Fruit fly (Drosophila melanogaster) whole organism, embryonic: ENCODE data around the gene Cpr30B.
A peak's percentile ranks its signal among the peaks of the same experiment; 100 is the strongest.

Experiments
- Antp ChIP-seq: fragments of 200-800 bp; sonication (Bioruptor generic); optimal IDR thresholded peaks from 3 replicates; lab custom pipeline; 2016; ENCODE audit warnings: missing biosample characterization, missing genetic modification characterization
- BEAF-32 ChIP-seq: fragments of 200-800 bp; sonication (Bioruptor generic); optimal IDR thresholded peaks from 3 replicates; lab custom pipeline; 2017; ENCODE audit warnings: missing biosample characterization, missing genetic modification characterization, mild to moderate bottlenecking, moderate library complexity, missing genetic modification reagents
- CG10543 ChIP-seq: fragments of 200-800 bp; sonication (Bioruptor generic); optimal IDR thresholded peaks from 3 replicates; lab custom pipeline; 2017; ENCODE audit warnings: missing biosample characterization, mild to moderate bottlenecking, missing genetic modification characterization, moderate library complexity
- CG11398 ChIP-seq: fragments of 200-800 bp; sonication (Bioruptor generic); optimal IDR thresholded peaks from 2 replicates; lab custom pipeline; 2016; ENCODE audit warnings: missing biosample characterization, missing genetic modification characterization
- CG12071 ChIP-seq: fragments of 200-800 bp; sonication (Bioruptor generic); optimal IDR thresholded peaks from 3 replicates; lab custom pipeline; 2018; ENCODE audit warnings: missing biosample characterization, mild to moderate bottlenecking, missing genetic modification characterization
- CG12391 ChIP-seq: fragments of 200-800 bp; sonication (Bioruptor generic); optimal IDR thresholded peaks from 3 replicates; lab custom pipeline; 2018; ENCODE audit warnings: missing biosample characterization, mild to moderate bottlenecking, missing genetic modification characterization, moderate library complexity
- CG12744 ChIP-seq: fragments of 200-800 bp; sonication (Bioruptor generic); optimal IDR thresholded peaks from 2 replicates; lab custom pipeline; 2016; ENCODE audit warnings: missing biosample characterization, missing genetic modification characterization
- CG12769 ChIP-seq: fragments of 200-800 bp; sonication (Bioruptor generic); optimal IDR thresholded peaks from 2 replicates; lab custom pipeline; 2019; ENCODE audit warnings: missing biosample characterization, mild to moderate bottlenecking, missing genetic modification characterization, moderate library complexity
- CG14014 ChIP-seq: fragments of 200-800 bp; sonication (Bioruptor generic); IDR thresholded peaks from 2 replicates; pipeline ENCODE4 v1.3.6; 2022; ENCODE audit warnings: missing biosample characterization, missing genetic modification characterization
- CG14965 ChIP-seq: fragments of 200-800 bp; sonication (Bioruptor generic); optimal IDR thresholded peaks from 2 replicates; lab custom pipeline; 2016; ENCODE audit warnings: missing biosample characterization, missing genetic modification characterization, borderline replicate concordance
- CG15514 ChIP-seq: fragments of 200-800 bp; sonication (Bioruptor generic); optimal IDR thresholded peaks from 3 replicates; lab custom pipeline; 2017; ENCODE audit warnings: missing biosample characterization, missing genetic modification characterization, mild to moderate bottlenecking, moderate library complexity, missing genetic modification reagents
- CG16779 ChIP-seq: fragments of 200-800 bp; sonication (Bioruptor generic); IDR thresholded peaks from 2 replicates; pipeline ENCODE4 v1.3.6; 2022; ENCODE audit warnings: missing biosample characterization, missing genetic modification characterization
- CG17361 ChIP-seq: fragments of 200-800 bp; sonication (Bioruptor generic); IDR thresholded peaks from 3 replicates; pipeline ENCODE4 v1.3.6; 2022; ENCODE audit warnings: missing biosample characterization, missing genetic modification characterization
- CG32772 ChIP-seq: fragments of 200-800 bp; sonication (Bioruptor generic); IDR thresholded peaks from 2 replicates; pipeline ENCODE4 v1.3.6; 2022; ENCODE audit warnings: missing biosample characterization, missing genetic modification characterization
- CG33557 ChIP-seq: fragments of 200-800 bp; sonication (Bioruptor generic); optimal IDR thresholded peaks from 2 replicates; lab custom pipeline; 2019; ENCODE audit warnings: missing biosample characterization, mild to moderate bottlenecking, missing genetic modification characterization, moderate library complexity
- CG6254 ChIP-seq: fragments of 200-800 bp; sonication (Bioruptor generic); optimal IDR thresholded peaks from 3 replicates; lab custom pipeline; 2017; ENCODE audit warnings: mild to moderate bottlenecking, missing biosample characterization, missing genetic modification reagents, missing genetic modification characterization
- CG7839 ChIP-seq: fragments of 200-800 bp; sonication (Bioruptor generic); optimal IDR thresholded peaks from 3 replicates; lab custom pipeline; 2018; ENCODE audit warnings: missing biosample characterization, mild to moderate bottlenecking, missing genetic modification characterization, moderate library complexity
- CG7987 ChIP-seq: fragments of 200-800 bp; sonication (Bioruptor generic); optimal IDR thresholded peaks from 2 replicates; lab custom pipeline; 2018; ENCODE audit warnings: missing biosample characterization, mild to moderate bottlenecking, missing genetic modification characterization, moderate library complexity
- Dip2 ChIP-seq: fragments of 200-800 bp; sonication (Bioruptor generic); IDR thresholded peaks from 2 replicates; pipeline ENCODE4 v1.3.6; 2022; ENCODE audit warnings: missing biosample characterization, missing genetic modification characterization
- Drgx ChIP-seq: fragments of 200-800 bp; sonication (Bioruptor generic); IDR thresholded peaks from 2 replicates; pipeline ENCODE4 v1.3.6; 2022; ENCODE audit warnings: missing biosample characterization, missing genetic modification characterization
- HLH54F ChIP-seq: fragments of 200-800 bp; sonication (Bioruptor generic); optimal IDR thresholded peaks from 3 replicates; lab custom pipeline; 2016; ENCODE audit warnings: missing biosample characterization, missing genetic modification characterization
- Max ChIP-seq: fragments of 200-800 bp; sonication (Bioruptor generic); optimal IDR thresholded peaks from 2 replicates; lab custom pipeline; 2016; ENCODE audit warnings: missing biosample characterization, mild to moderate bottlenecking, missing genetic modification characterization
- Mrtf ChIP-seq: fragments of 200-800 bp; sonication (Bioruptor generic); IDR thresholded peaks from 3 replicates; pipeline ENCODE4 v1.3.6; 2022; ENCODE audit warnings: missing biosample characterization, missing genetic modification characterization
- Nf-YB ChIP-seq: fragments of 200-800 bp; sonication (Bioruptor generic); optimal IDR thresholded peaks from 3 replicates; lab custom pipeline; 2019; ENCODE audit warnings: missing biosample characterization, mild to moderate bottlenecking, missing genetic modification characterization, moderate library complexity
- Rx ChIP-seq: fragments of 200-800 bp; sonication (Bioruptor generic); IDR thresholded peaks from 2 replicates; pipeline ENCODE4 v1.3.6; 2022; ENCODE audit warnings: missing biosample characterization, missing genetic modification characterization
- Sox100B ChIP-seq: fragments of 200-800 bp; sonication (Bioruptor generic); optimal IDR thresholded peaks from 3 replicates; lab custom pipeline; 2018; ENCODE audit warnings: missing biosample characterization, mild to moderate bottlenecking, missing genetic modification characterization
- Trl ChIP-seq, 3 experiments: fragments of >200 bp in 2 of 3; fragments of 200-800 bp in 1 of 3; sonication (Bioruptor generic) in 1 of 3; optimal IDR thresholded peaks; 2 replicates in 1 of 3; 3 replicates in 2 of 3; lab custom pipeline; 2016 to 2017; ENCODE audit warnings: missing biosample characterization in 1 of 3, missing genetic modification characterization in 1 of 3
- btn ChIP-seq: fragments of 200-800 bp; sonication (Bioruptor generic); optimal IDR thresholded peaks from 2 replicates; lab custom pipeline; 2016; ENCODE audit warnings: missing biosample characterization, missing genetic modification characterization
- chinmo ChIP-seq: fragments of 200-800 bp; sonication (Bioruptor generic); IDR thresholded peaks from 4 replicates; pipeline ENCODE4 v1.3.6; 2022; ENCODE audit warnings: missing biosample characterization, missing genetic modification characterization; ENCODE audit not compliant: partially characterized antibody
- crol ChIP-seq: fragments of 200-800 bp; sonication (Bioruptor generic); IDR thresholded peaks from 2 replicates; pipeline ENCODE4 v1.3.6; 2022; ENCODE audit warnings: missing biosample characterization, missing genetic modification characterization
- crp ChIP-seq, 2 experiments: fragments of 200-800 bp; sonication (Bioruptor generic); optimal IDR thresholded peaks; 2 replicates in 1 of 2; 3 replicates in 1 of 2; lab custom pipeline; 2017; ENCODE audit warnings: missing biosample characterization in 2 of 2, missing genetic modification characterization in 2 of 2, mild to moderate bottlenecking in 1 of 2, moderate library complexity in 1 of 2
- gcm ChIP-seq: fragments of 200-800 bp; sonication (Bioruptor generic); optimal IDR thresholded peaks from 2 replicates; lab custom pipeline; 2019; ENCODE audit warnings: missing biosample characterization, mild to moderate bottlenecking, missing genetic modification characterization, moderate library complexity
- hth ChIP-seq: fragments of >200 bp; optimal IDR thresholded peaks from 2 replicates; lab custom pipeline; 2017; ENCODE audit warnings: inconsistent platforms
- nmo ChIP-seq: fragments of 200-800 bp; sonication (Bioruptor generic); optimal IDR thresholded peaks from 2 replicates; lab custom pipeline; 2018; ENCODE audit warnings: missing biosample characterization, mild to moderate bottlenecking, missing genetic modification characterization, moderate library complexity
- p53 ChIP-seq: fragments of 200-800 bp; sonication (Bioruptor generic); optimal IDR thresholded peaks from 2 replicates; lab custom pipeline; 2016; ENCODE audit warnings: missing biosample characterization, missing genetic modification characterization
- pan ChIP-seq, 4 experiments: fragments of >200 bp in 3 of 4; fragments of 200-800 bp in 1 of 4; sonication (Bioruptor generic) in 1 of 4; optimal IDR thresholded peaks in 3 of 4; IDR thresholded peaks in 1 of 4; 2 replicates each; pipeline versions ENCODE4 v1.3.6 to Lab custom; 2017 to 2022; ENCODE audit warnings: missing biosample characterization in 2 of 4, missing genetic modification characterization in 2 of 4, mixed read lengths in 1 of 4
- pros ChIP-seq: fragments of 200-800 bp; sonication (Bioruptor generic); optimal IDR thresholded peaks from 3 replicates; lab custom pipeline; 2019; ENCODE audit warnings: missing biosample characterization, mild to moderate bottlenecking, missing genetic modification characterization, moderate library complexity
- pum ChIP-seq: fragments of 200-800 bp; sonication (Bioruptor generic); optimal IDR thresholded peaks from 2 replicates; lab custom pipeline; 2016; ENCODE audit warnings: missing biosample characterization, missing genetic modification characterization
- pzg ChIP-seq: fragments of 200-800 bp; sonication (Bioruptor generic); optimal IDR thresholded peaks from 3 replicates; lab custom pipeline; 2018; ENCODE audit warnings: missing biosample characterization, mild to moderate bottlenecking, missing genetic modification characterization, moderate library complexity
- ranshi ChIP-seq: fragments of 200-800 bp; sonication (Bioruptor generic); IDR thresholded peaks from 2 replicates; pipeline ENCODE4 v1.3.6; 2022; ENCODE audit warnings: missing biosample characterization, missing genetic modification characterization
- repo ChIP-seq: fragments of 200-800 bp; sonication (Bioruptor generic); optimal IDR thresholded peaks from 2 replicates; lab custom pipeline; 2016; ENCODE audit warnings: missing biosample characterization, missing genetic modification characterization
- row ChIP-seq: fragments of 200-800 bp; sonication (Bioruptor generic); IDR thresholded peaks from 3 replicates; pipeline ENCODE4 v1.3.6; 2022; ENCODE audit warnings: missing biosample characterization, missing genetic modification characterization
- sc ChIP-seq, 3 experiments: fragments of >200 bp in 2 of 3; fragments of 200-800 bp in 1 of 3; sonication (Bioruptor generic) in 1 of 3; optimal IDR thresholded peaks; 2 replicates in 2 of 3; 3 replicates in 1 of 3; lab custom pipeline; 2017; ENCODE audit warnings: mild to moderate bottlenecking in 1 of 3, missing biosample characterization in 1 of 3, missing genetic modification characterization in 1 of 3, missing genetic modification reagents in 1 of 3
- sima ChIP-seq: fragments of 200-800 bp; sonication (Bioruptor generic); optimal IDR thresholded peaks from 2 replicates; lab custom pipeline; 2016; ENCODE audit warnings: missing biosample characterization, missing genetic modification characterization
- sisA ChIP-seq: fragments of 200-800 bp; sonication (Bioruptor generic); IDR thresholded peaks from 2 replicates; pipeline ENCODE4 v1.3.6; 2022; ENCODE audit warnings: missing biosample characterization, missing genetic modification characterization
- tio ChIP-seq: fragments of 200-800 bp; sonication (Bioruptor generic); optimal IDR thresholded peaks from 2 replicates; lab custom pipeline; 2017; ENCODE audit warnings: missing biosample characterization, missing genetic modification characterization, inconsistent platforms
- twi ChIP-seq: fragments of 200-800 bp; optimal IDR thresholded peaks from 2 replicates; lab custom pipeline; 2019; ENCODE audit warnings: missing biosample characterization, mild to moderate bottlenecking, missing genetic modification characterization, moderate library complexity
- wdn ChIP-seq: fragments of 200-800 bp; sonication (Bioruptor generic); IDR thresholded peaks from 2 replicates; pipeline ENCODE4 v1.3.6; 2022; ENCODE audit warnings: missing biosample characterization, missing genetic modification characterization
- yki ChIP-seq: fragments of >200 bp; optimal IDR thresholded peaks from 3 replicates; lab custom pipeline; 2018
- zf30C ChIP-seq: fragments of 200-800 bp; sonication (Bioruptor generic); optimal IDR thresholded peaks from 3 replicates; lab custom pipeline; 2018; ENCODE audit warnings: missing biosample characterization, mild to moderate bottlenecking, missing genetic modification characterization

The Cpr30B gene

dm6 chr2L:9585942-9586341 is 43.3 kb downstream of the Cpr30B start (continued):
- peak; percentile 51 for TF ChIP-seq gcm (GFP tag; lab: Kevin White, UChicago)
- no peak for TF ChIP-seq CG14965
- TF ChIP-seq CG17361 (GFP tag; lab: Robert Waterston, UW): 0 out of 3 replicates have a peak, but pooled peaks have one; percentile 48
- TF ChIP-seq Mrtf (GFP tag; lab: Robert Waterston, UW): no peak
- no peak for TF ChIP-seq row
- TF ChIP-seq CG7839 (tag; lab: Kevin White, UChicago): peak; percentile 39
- no peak for TF ChIP-seq CG16779 (GFP tag; lab: Robert Waterston, UW)
- no peak for TF ChIP-seq sisA
- no peak for TF ChIP-seq CG12071 (GFP tag; lab: Kevin White, UChicago)
- TF ChIP-seq tio (GFP tag; lab: Kevin White, UChicago): no peak
- no peak for TF ChIP-seq CG11398 (GFP tag; lab: Kevin White, UChicago)
- TF ChIP-seq pum: no peak
- no peak for TF ChIP-seq BEAF-32 (GFP tag; lab: Kevin White, UChicago)
- TF ChIP-seq yki: no peak
- TF ChIP-seq CG12744: no peak
- peak; percentile 32; the same call in 1 of the 2 replicates for TF ChIP-seq CG32772 (GFP tag; lab: Robert Waterston, UW)
- no peak for TF ChIP-seq Dip2 (GFP tag; lab: Robert Waterston, UW)
- no peak for TF ChIP-seq pros (GFP tag; lab: Kevin White, UChicago)
- TF ChIP-seq HLH54F: no peak
- no peak for TF ChIP-seq CG14014 (GFP tag; lab: Robert Waterston, UW)
- TF ChIP-seq CG6254: peak; percentile 36
- no peak for TF ChIP-seq chinmo (GFP tag; lab: Robert Waterston, UW)
- peak; percentile 35 for TF ChIP-seq zf30C (GFP tag; lab: Kevin White, UChicago)
- TF ChIP-seq pzg: no peak
- TF ChIP-seq Drgx: no peak
- TF ChIP-seq CG12769: no peak
- no peak for TF ChIP-seq CG15514 (GFP tag; lab: Kevin White, UChicago)
- no peak for TF ChIP-seq sc (optimal IDR thresholded peaks at IDR 0.05; lab: Kevin White, UChicago)
- no peak for TF ChIP-seq sc (GFP tag; optimal IDR thresholded peaks at IDR 0.05; lab: Kevin White, UChicago)
- TF ChIP-seq CG7987 (GFP tag; lab: Kevin White, UChicago): no peak
- TF ChIP-seq crp (GFP tag; optimal IDR thresholded peaks at IDR 0.05; lab: Kevin White, UChicago): no peak
- peak; percentile 25 for TF ChIP-seq Sox100B (GFP tag; lab: Kevin White, UChicago)
- TF ChIP-seq wdn (GFP tag; lab: Robert Waterston, UW): no peak
- TF ChIP-seq CG10543 (GFP tag; lab: Kevin White, UChicago): no peak
- TF ChIP-seq Rx: no peak
- TF ChIP-seq Nf-YB (GFP tag; lab: Kevin White, UChicago): peak; percentile 35
- peak; percentile 10 for TF ChIP-seq twi (tag; lab: Kevin White, UChicago)
- no peak for TF ChIP-seq pan (optimal IDR thresholded peaks at IDR 0.05; lab: Kevin White, UChicago)
- no peak for TF ChIP-seq pan (GFP tag; optimal IDR thresholded peaks at IDR 0.05 in 1 of 2, IDR thresholded peaks at IDR 0.05 in 1 of 2)
- no peak for TF ChIP-seq Trl (optimal IDR thresholded peaks at IDR 0.05; lab: Kevin White, UChicago)
- TF ChIP-seq Trl (GFP tag; optimal IDR thresholded peaks at IDR 0.05; lab: Kevin White, UChicago): no peak
- no peak for TF ChIP-seq btn (GFP tag; lab: Kevin White, UChicago)
- TF ChIP-seq crol (GFP tag; lab: Robert Waterston, UW): no peak
- peak; percentile 46 for TF ChIP-seq CG12391 (tag; lab: Kevin White, UChicago)
- peak; percentile 2 for TF ChIP-seq CG33557 (GFP tag; lab: Kevin White, UChicago)
- TF ChIP-seq p53 (GFP tag; lab: Kevin White, UChicago): no peak
- no peak for TF ChIP-seq sima
- TF ChIP-seq Max (GFP tag; lab: Kevin White, UChicago): no peak
- no peak for TF ChIP-seq repo (GFP tag; lab: Kevin White, UChicago)
- TF ChIP-seq nmo: peak; percentile 57
- TF ChIP-seq hth: no peak
- no peak for TF ChIP-seq Antp (GFP tag; lab: Kevin White, UChicago)
- TF ChIP-seq ranshi (GFP tag; lab: Robert Waterston, UW): no peak
